Worm (Caenorhabditis elegans) whole organism, L4 larva: ENCODE measurements around the gene C01G12.9.

Source experiments
- D1046.2 ChIP-seq: fragments of 200-800 bp; sonication (Bioruptor generic); IDR thresholded peaks from 2 replicates; pipeline ENCODE4 v1.3.6; 2022; ENCODE audit warnings: missing genetic modification characterization, missing compliant biosample characterization
- F26F4.8 ChIP-seq: fragments of 200-800 bp; sonication (Bioruptor generic); conservative IDR thresholded peaks from 2 replicates; pipeline ENCODE4 v1.3.6; 2022; ENCODE audit warnings: missing genetic modification characterization, missing compliant biosample characterization
- F37D6.2 ChIP-seq: sonication (generic microtip); optimal IDR thresholded peaks from 2 replicates; lab custom pipeline; 2016; ENCODE audit warnings: mild to moderate bottlenecking, missing genetic modification characterization, missing compliant biosample characterization
- F49E8.2 ChIP-seq: sonication (generic microtip); optimal IDR thresholded peaks from 2 replicates; lab custom pipeline; 2016; ENCODE audit warnings: missing compliant biosample characterization, mild to moderate bottlenecking, missing genetic modification characterization, borderline replicate concordance
- T20F7.1 ChIP-seq: fragments of 200-800 bp; sonication (Bioruptor generic); optimal IDR thresholded peaks from 2 replicates; lab custom pipeline; 2018; ENCODE audit warnings: mild to moderate bottlenecking, missing genetic modification characterization, missing compliant biosample characterization
- Y105C5A.15 ChIP-seq: fragments of 200-800 bp; sonication (Bioruptor generic); IDR thresholded peaks from 2 replicates; pipeline ENCODE4 v1.3.6; 2022; ENCODE audit warnings: missing genetic modification characterization, missing compliant biosample characterization
- aha-1 ChIP-seq: fragments of 150-350 bp; peaks from one replicate; lab custom pipeline; 2014; ENCODE audit warnings: missing biosample characterization, missing genetic modification characterization
- ama-1 ChIP-seq: fragments of 150-350 bp; optimal IDR thresholded peaks from 2 replicates; lab custom pipeline; 2014; ENCODE audit warnings: inconsistent platforms, mixed read lengths
- ceh-32 ChIP-seq: sonication (generic microtip); optimal IDR thresholded peaks from 2 replicates; lab custom pipeline; 2016; ENCODE audit warnings: mild to moderate bottlenecking, missing genetic modification characterization, missing compliant biosample characterization; ENCODE audit not compliant: poor library complexity
- ceh-82 ChIP-seq: sonication (generic microtip); optimal IDR thresholded peaks from 2 replicates; lab custom pipeline; 2017; ENCODE audit warnings: missing biosample characterization, missing genetic modification characterization
- daf-16 ChIP-seq, 3 experiments: sonication (generic microtip); optimal IDR thresholded peaks; 2 replicates each; lab custom pipeline; 2016 to 2017; ENCODE audit warnings: missing genetic modification characterization in 3 of 3, missing genetic modification reagents in 3 of 3, mild to moderate bottlenecking in 2 of 3, missing compliant biosample characterization in 2 of 3, missing biosample characterization in 1 of 3, moderate library complexity in 1 of 3
- dpl-1 ChIP-seq: fragments of 150-350 bp; optimal IDR thresholded peaks from 2 replicates; lab custom pipeline; 2014; ENCODE audit warnings: missing biosample characterization, missing genetic modification reagents, missing genetic modification characterization
- dve-1 ChIP-seq: sonication (generic microtip); optimal IDR thresholded peaks from 2 replicates; lab custom pipeline; 2017; ENCODE audit warnings: antibody characterized with exemption, mild to moderate bottlenecking, missing genetic modification characterization, missing compliant biosample characterization; ENCODE audit not compliant: insufficient read depth
- fkh-10 ChIP-seq: fragments of 150-350 bp; optimal IDR thresholded peaks from 2 replicates; lab custom pipeline; 2014; ENCODE audit warnings: missing biosample characterization, missing genetic modification reagents, missing genetic modification characterization
- hmg-1.1 ChIP-seq: fragments of 200-800 bp; sonication (Bioruptor generic); IDR thresholded peaks from 2 replicates; pipeline ENCODE4 v1.3.6; 2022; ENCODE audit warnings: missing genetic modification reagents, missing genetic modification characterization, missing compliant biosample characterization
- lin-1 ChIP-seq: fragments of 200-800 bp; sonication (Bioruptor generic); IDR thresholded peaks from 2 replicates; pipeline ENCODE4 v1.3.6; 2022; ENCODE audit warnings: missing genetic modification reagents, missing genetic modification characterization, missing compliant biosample characterization
- madf-9 ChIP-seq: fragments of 200-800 bp; sonication (Bioruptor generic); conservative IDR thresholded peaks from 2 replicates; pipeline ENCODE4 v1.3.6; 2022; ENCODE audit warnings: missing genetic modification reagents, missing genetic modification characterization, missing compliant biosample characterization
- mdl-1 ChIP-seq, 2 experiments: fragments of 150-350 bp in 1 of 2; sonication (generic microtip) in 1 of 2; optimal IDR thresholded peaks; 2 replicates each; lab custom pipeline; 2014 to 2017; ENCODE audit warnings: missing biosample characterization in 2 of 2, missing genetic modification characterization in 2 of 2
- mep-1 ChIP-seq: fragments of 150-350 bp; sonication (generic microtip); optimal IDR thresholded peaks from 3 replicates; lab custom pipeline; 2014; ENCODE audit warnings: missing biosample characterization, missing genetic modification characterization
- mxl-2 ChIP-seq: fragments of 200-800 bp; sonication (Bioruptor generic); conservative IDR thresholded peaks from 2 replicates; pipeline ENCODE4 v1.3.6; 2022; ENCODE audit warnings: missing genetic modification reagents, missing genetic modification characterization, missing compliant biosample characterization
- nhr-111 ChIP-seq: fragments of 200-800 bp; sonication (Bioruptor generic); optimal IDR thresholded peaks from 2 replicates; lab custom pipeline; 2018; ENCODE audit warnings: mild to moderate bottlenecking, missing genetic modification characterization, missing compliant biosample characterization
- nhr-25 ChIP-seq: sonication (generic microtip); optimal IDR thresholded peaks from 2 replicates; lab custom pipeline; 2017; ENCODE audit warnings: missing genetic modification characterization, mild to moderate bottlenecking, missing compliant biosample characterization, antibody characterized with exemption, moderate library complexity, borderline replicate concordance; ENCODE audit not compliant: insufficient read depth
- nhr-28 ChIP-seq: fragments of 150-350 bp; optimal IDR thresholded peaks from 2 replicates; lab custom pipeline; 2014; ENCODE audit warnings: missing biosample characterization, missing genetic modification characterization
- nhr-42 ChIP-seq: fragments of 200-800 bp; sonication (Bioruptor generic); IDR thresholded peaks from 2 replicates; pipeline ENCODE4 v1.3.6; 2022; ENCODE audit warnings: missing genetic modification characterization, missing compliant biosample characterization
- skn-1 ChIP-seq: fragments of 150-350 bp; optimal IDR thresholded peaks from 2 replicates; lab custom pipeline; 2014; ENCODE audit warnings: missing biosample characterization, missing genetic modification characterization
- snpc-1.2 ChIP-seq: fragments of 200-800 bp; sonication (Bioruptor generic); IDR thresholded peaks from 2 replicates; pipeline ENCODE4 v1.3.6; 2022; ENCODE audit warnings: missing genetic modification reagents, missing genetic modification characterization, missing compliant biosample characterization
- spr-3 ChIP-seq: fragments of 200-800 bp; sonication (Bioruptor generic); optimal IDR thresholded peaks from 2 replicates; lab custom pipeline; 2018; ENCODE audit warnings: mild to moderate bottlenecking, missing genetic modification characterization, missing compliant biosample characterization
- tag-97 ChIP-seq: fragments of 200-800 bp; sonication (Bioruptor generic); IDR thresholded peaks from 2 replicates; pipeline ENCODE4 v1.3.6; 2022; ENCODE audit warnings: missing genetic modification characterization, missing compliant biosample characterization
- unc-130 ChIP-seq: sonication (generic microtip); optimal IDR thresholded peaks from 2 replicates; lab custom pipeline; 2016; ENCODE audit warnings: missing genetic modification reagents, missing genetic modification characterization, missing compliant biosample characterization
- unc-62 ChIP-seq, 3 experiments: fragments of 150-350 bp in 1 of 3; sonication (generic microtip); optimal IDR thresholded peaks in 2 of 3; peaks in 1 of 3; 1 replicate in 1 of 3; 2 replicates in 2 of 3; lab custom pipeline; 2014 to 2017; ENCODE audit warnings: missing biosample characterization in 3 of 3, missing genetic modification characterization in 3 of 3, missing genetic modification reagents in 3 of 3, missing genotype in 1 of 3

C01G12.9 gene

DNA sequence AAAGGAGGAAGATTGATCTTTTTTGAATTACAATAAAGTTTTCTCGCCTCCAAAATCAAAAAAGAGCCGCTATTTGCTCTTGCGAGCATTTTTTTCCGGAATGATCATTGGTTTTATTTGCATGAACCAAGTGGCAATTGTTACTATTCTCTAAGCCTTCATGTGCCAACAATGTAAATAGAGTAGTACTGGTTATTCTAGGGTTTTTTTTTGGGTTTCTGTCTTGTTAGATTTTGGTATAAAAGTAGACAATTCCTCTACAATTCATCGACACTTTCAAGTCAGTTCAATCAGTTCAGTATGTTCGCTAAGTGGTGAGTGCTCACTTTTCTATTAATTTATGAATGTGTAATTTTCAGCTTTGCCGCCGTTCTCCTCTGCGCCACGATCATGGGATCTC is 803 bp upstream of the C01G12.9 start, which contains the start of gene nspb-7:
TSS of gene nspb-7 (plus strand) at position 301 of the 400 bp plus-strand sequence.
- TF ChIP-seq aha-1 (tag; lab: Kevin White, UChicago) = peak; percentile 24
- TF ChIP-seq mep-1 (tag; lab: Kevin White, UChicago) = no peak
- TF ChIP-seq, all 104 proteins: peak for 1

DNA sequence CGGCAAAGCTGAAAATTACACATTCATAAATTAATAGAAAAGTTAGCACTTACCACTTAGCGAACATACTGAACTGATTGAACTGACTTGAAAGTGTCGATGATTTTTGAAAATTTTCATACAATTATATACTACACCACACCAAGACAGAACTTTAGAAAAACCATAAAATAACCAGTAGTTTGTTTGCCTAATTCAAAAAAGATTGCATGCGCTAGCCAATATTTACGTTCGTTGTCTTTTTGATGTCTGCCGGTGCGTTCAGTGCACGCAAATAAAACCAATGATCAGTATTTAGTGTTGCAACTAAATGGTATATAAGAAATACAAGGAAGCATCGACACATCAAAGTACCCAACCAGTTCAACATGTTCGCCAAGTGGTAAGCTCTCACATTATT is 1.7 kb downstream of the C01G12.9 start, which contains the start of the genes nspb-8 and nspb-9:
TSS of gene nspb-8 (minus strand) at position 101 of the 400 bp plus-strand sequence.
TSS of gene nspb-9 (plus strand) at position 311 of the 400 bp plus-strand sequence.
- no peak for TF ChIP-seq dve-1
- TF ChIP-seq nhr-111 (GFP tag; lab: Kevin White, UChicago) = no peak
- TF ChIP-seq unc-130 (GFP tag; lab: Kevin White, UChicago) = no peak
- no peak for TF ChIP-seq daf-16 (GFP tag; optimal IDR thresholded peaks at IDR 0.05; lab: Kevin White, UChicago)
- TF ChIP-seq daf-16 (tag; optimal IDR thresholded peaks at IDR 0.05; lab: Kevin White, UChicago) = no peak
- TF ChIP-seq aha-1 (tag; lab: Kevin White, UChicago) = peak; percentile 42
- TF ChIP-seq unc-62 (GFP tag; optimal IDR thresholded peaks at IDR 0.05 in 1 of 2; lab: Kevin White, UChicago) = peak in 1 of 2 experiments; percentile 46
- TF ChIP-seq unc-62 (tag; optimal IDR thresholded peaks at IDR 0.05; lab: Kevin White, UChicago) = no peak
- no peak for TF ChIP-seq spr-3 (GFP tag; lab: Kevin White, UChicago)

DNA sequence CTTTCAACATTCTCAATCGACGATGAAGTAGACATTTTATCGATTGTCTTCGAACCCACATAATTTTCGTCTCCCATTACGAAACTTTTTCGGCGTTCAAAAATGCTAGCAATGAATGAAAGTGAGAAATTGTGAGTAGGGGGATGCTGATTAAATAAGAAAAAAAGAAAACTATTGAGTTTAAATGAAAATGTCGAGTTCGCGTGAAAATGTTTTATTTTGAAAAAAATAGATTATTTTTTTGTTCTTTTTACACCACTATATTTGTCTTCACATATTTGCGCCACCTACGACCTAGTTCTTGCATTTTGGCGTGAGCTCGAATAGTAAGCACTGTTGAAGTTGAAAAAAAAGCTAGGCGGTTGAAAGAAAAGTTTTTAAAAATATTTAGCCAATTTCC is 3.4 kb downstream of the C01G12.9 start, which contains the start of gene C01G12.3:
TSS of gene C01G12.3 (minus strand) at position 101 of the 400 bp plus-strand sequence.
- TF ChIP-seq unc-62 (GFP tag; optimal IDR thresholded peaks at IDR 0.05 in 1 of 2; lab: Kevin White, UChicago) (peak in 1 of 2 experiments; percentile 11), unc-62 (tag; optimal IDR thresholded peaks at IDR 0.05; lab: Kevin White, UChicago) (no peak), nhr-25 (tag; lab: Kevin White, UChicago) (no peak)

DNA sequence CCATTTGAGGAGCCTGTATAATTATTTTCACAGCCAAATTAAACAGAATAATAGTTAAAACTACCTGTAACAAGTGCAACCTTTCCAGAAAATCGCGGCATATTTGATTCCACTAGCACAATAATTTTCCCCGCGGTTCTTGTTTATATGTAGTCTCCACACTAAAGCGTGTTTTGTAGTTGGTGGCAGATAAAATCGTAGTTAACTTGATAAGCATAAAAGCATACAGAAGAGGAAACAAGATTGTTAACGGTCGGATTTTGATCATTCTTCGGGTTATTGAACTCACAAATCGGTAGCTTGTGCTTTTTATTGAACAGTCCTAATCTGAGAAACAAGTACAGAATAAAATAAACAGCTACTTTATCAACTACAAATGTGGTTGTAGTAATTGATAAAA is 8.6 kb downstream of the C01G12.9 start, which contains the start of gene C01G12.5:
TSS of gene C01G12.5 (minus strand) at position 101 of the 400 bp plus-strand sequence.
- TF ChIP-seq Y105C5A.15 (no peak), nhr-28 (tag; lab: Kevin White, UChicago) (peak; percentile 24), aha-1 (tag; lab: Kevin White, UChicago) (peak; percentile 26), fkh-10 (GFP tag; lab: Kevin White, UChicago) (no peak), hmg-1.1 (GFP tag; lab: Robert Waterston, UW) (no peak), skn-1 (tag; lab: Kevin White, UChicago) (no peak), T20F7.1 (no peak), F49E8.2 (no peak), D1046.2 (GFP tag; lab: Robert Waterston, UW) (no peak)
- TF ChIP-seq, all 104 proteins: peak for 2

DNA sequence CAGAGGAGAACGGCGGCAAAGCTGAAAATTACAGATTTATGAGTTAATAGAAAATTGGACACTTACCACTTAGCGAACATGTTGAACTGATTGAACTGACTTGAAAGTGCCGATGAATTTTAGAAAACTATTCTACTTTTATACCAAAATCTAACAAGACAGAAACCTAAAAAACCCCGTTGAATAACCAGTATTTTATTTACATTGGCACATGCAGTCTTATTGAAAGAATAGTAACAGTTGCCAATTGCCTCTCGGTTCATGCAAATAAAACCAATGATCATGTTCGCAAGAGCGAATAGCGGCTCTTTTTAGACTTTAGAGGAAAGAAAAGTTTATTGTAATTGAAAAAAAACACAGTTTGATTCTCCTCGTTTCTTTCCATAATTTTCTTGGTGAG is 9.3 kb downstream of the C01G12.9 start, which contains the start of gene nspb-10:
TSS of gene nspb-10 (minus strand) at position 101 of the 400 bp plus-strand sequence.
- TF ChIP-seq mep-1 (tag; lab: Kevin White, UChicago) (no peak), ceh-32 (tag; lab: Kevin White, UChicago) (no peak), madf-9 (GFP tag; lab: Robert Waterston, UW) (no peak), F37D6.2 (no peak), aha-1 (tag; lab: Kevin White, UChicago) (no peak), F49E8.2 (no peak), mdl-1 (tag; optimal IDR thresholded peaks at IDR 0.05; lab: Kevin White, UChicago) (no peak), mxl-2 (GFP tag; lab: Robert Waterston, UW) (no peak), snpc-1.2 (GFP tag; lab: Robert Waterston, UW) (no peak), ceh-82 (no peak), F26F4.8 (GFP tag; lab: Robert Waterston, UW) (no peak), ama-1 (no peak), D1046.2 (GFP tag; lab: Robert Waterston, UW) (no peak), tag-97 (GFP tag; lab: Robert Waterston, UW) (no peak), T20F7.1 (no peak), lin-1 (GFP tag; lab: Robert Waterston, UW) (no peak)

DNA sequence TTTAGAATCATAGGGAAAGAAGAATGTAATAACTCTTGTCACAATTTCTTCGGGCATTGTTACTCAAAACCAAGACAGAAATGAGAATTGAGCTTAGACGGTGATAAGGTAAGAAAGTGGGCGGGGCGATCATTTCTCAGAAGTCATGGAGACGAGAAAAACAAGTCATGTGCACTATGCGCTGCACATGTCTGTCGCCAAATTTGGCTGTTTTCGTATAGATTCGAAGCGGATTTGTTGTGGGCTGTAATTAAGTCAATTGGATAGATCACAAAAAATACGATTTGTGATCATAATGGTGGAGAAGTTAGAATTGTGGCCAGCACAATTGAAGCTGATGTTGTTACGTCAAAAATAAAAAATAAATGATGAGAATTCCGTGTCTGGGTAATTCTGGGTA is 12.9 kb downstream of the C01G12.9 start, which contains the start of gene C01G12.7:
TSS of gene C01G12.7 (minus strand) at position 195 of the 400 bp plus-strand sequence.
- TF ChIP-seq snpc-1.2 (GFP tag; lab: Robert Waterston, UW) (no peak), nhr-42 (0 out of 2 replicates have a peak, but pooled peaks have one; percentile 13), dpl-1 (no peak)
